Fruit fly (Drosophila melanogaster) whole organism, embryonic: ENCODE results near the gene CG7568.

Experiments used
- BEAF-32 ChIP-seq: fragments of 200-800 bp; sonication (Bioruptor generic); optimal IDR thresholded peaks from 3 replicates; lab custom pipeline; 2017; ENCODE audit warnings: missing biosample characterization, missing genetic modification characterization, mild to moderate bottlenecking, moderate library complexity, missing genetic modification reagents
- Bdp1 ChIP-seq: fragments of 200-800 bp; sonication (Bioruptor generic); optimal IDR thresholded peaks from 3 replicates; lab custom pipeline; 2016; ENCODE audit warnings: missing biosample characterization, missing genetic modification characterization
- BtbVII ChIP-seq: fragments of 200-800 bp; sonication (Bioruptor generic); optimal IDR thresholded peaks from 3 replicates; lab custom pipeline; 2017; ENCODE audit warnings: missing biosample characterization, mild to moderate bottlenecking, missing genetic modification characterization
- CG11085 ChIP-seq: fragments of 200-800 bp; sonication (Bioruptor generic); IDR thresholded peaks from 2 replicates; pipeline ENCODE4 v1.3.6; 2022; ENCODE audit warnings: missing biosample characterization, missing genetic modification characterization
- CG14860 ChIP-seq: fragments of 200-800 bp; sonication (Bioruptor generic); IDR thresholded peaks from 3 replicates; pipeline ENCODE4 v1.3.6; 2022; ENCODE audit warnings: missing biosample characterization, missing genetic modification characterization; ENCODE audit not compliant: partially characterized antibody
- CG16813 ChIP-seq: fragments of 200-800 bp; sonication (Bioruptor generic); IDR thresholded peaks from 3 replicates; pipeline ENCODE4 v1.3.6; 2022; ENCODE audit warnings: missing biosample characterization, missing genetic modification characterization; ENCODE audit not compliant: partially characterized antibody
- CG18476 ChIP-seq: fragments of 200-800 bp; sonication (Bioruptor generic); optimal IDR thresholded peaks from 2 replicates; lab custom pipeline; 2016; ENCODE audit warnings: missing biosample characterization, mild to moderate bottlenecking, missing genetic modification characterization
- CG18599 ChIP-seq: fragments of 200-800 bp; sonication (Bioruptor generic); optimal IDR thresholded peaks from 3 replicates; lab custom pipeline; 2017; ENCODE audit warnings: missing biosample characterization, missing genetic modification characterization, mild to moderate bottlenecking, moderate library complexity, missing genetic modification reagents
- CG6689 ChIP-seq: fragments of 200-800 bp; sonication (Bioruptor generic); IDR thresholded peaks from 2 replicates; pipeline ENCODE4 v1.3.6; 2022; ENCODE audit warnings: missing biosample characterization, missing genetic modification characterization
- CG7963 ChIP-seq: fragments of 200-800 bp; sonication (Bioruptor generic); IDR thresholded peaks from 3 replicates; pipeline ENCODE4 v1.3.6; 2022; ENCODE audit warnings: missing biosample characterization, missing genetic modification characterization; ENCODE audit not compliant: partially characterized antibody
- CG8290 ChIP-seq, 3 experiments: fragments of 200-800 bp; sonication (Bioruptor generic); optimal IDR thresholded peaks; 2 replicates each; lab custom pipeline; 2016 to 2019; ENCODE audit warnings: missing biosample characterization in 3 of 3, missing genetic modification characterization in 3 of 3, mild to moderate bottlenecking in 2 of 3, moderate library complexity in 1 of 3
- CG8388 ChIP-seq: fragments of 200-800 bp; sonication (Bioruptor generic); optimal IDR thresholded peaks from 2 replicates; lab custom pipeline; 2019; ENCODE audit warnings: missing biosample characterization, mild to moderate bottlenecking, missing genetic modification characterization, moderate library complexity
- CG8765 ChIP-seq: fragments of 200-800 bp; sonication (Bioruptor generic); IDR thresholded peaks from 2 replicates; pipeline ENCODE4 v1.3.6; 2022; ENCODE audit warnings: missing biosample characterization, missing genetic modification characterization
- CG9797 ChIP-seq: fragments of 200-800 bp; sonication (Bioruptor generic); optimal IDR thresholded peaks from 3 replicates; lab custom pipeline; 2018; ENCODE audit warnings: missing biosample characterization, mild to moderate bottlenecking, missing genetic modification characterization
- CkIIα-i1 ChIP-seq: fragments of 200-800 bp; sonication (Bioruptor generic); IDR thresholded peaks from 2 replicates; pipeline ENCODE4 v1.3.6; 2022; ENCODE audit warnings: missing biosample characterization, missing genetic modification characterization
- D ChIP-seq, 2 experiments: fragments of 200-800 bp in 1 of 2; fragments of >200 bp in 1 of 2; sonication (Bioruptor generic) in 1 of 2; optimal IDR thresholded peaks; 2 replicates in 1 of 2; 3 replicates in 1 of 2; lab custom pipeline; 2017; ENCODE audit warnings: mild to moderate bottlenecking in 1 of 2, missing biosample characterization in 1 of 2, missing genetic modification characterization in 1 of 2, missing genetic modification reagents in 1 of 2
- Dbx ChIP-seq: fragments of 200-800 bp; sonication (Bioruptor generic); IDR thresholded peaks from 3 replicates; pipeline ENCODE4 v1.3.6; 2022; ENCODE audit warnings: missing biosample characterization, missing genetic modification characterization
- Eip74EF ChIP-seq, 2 experiments: fragments of 200-800 bp in 1 of 2; fragments of >200 bp in 1 of 2; sonication (Bioruptor generic) in 1 of 2; optimal IDR thresholded peaks; 2 replicates each; lab custom pipeline; 2017 to 2019; ENCODE audit warnings: missing biosample characterization in 2 of 2, missing genetic modification characterization in 2 of 2, mild to moderate bottlenecking in 1 of 2, moderate library complexity in 1 of 2
- Fer1 ChIP-seq: fragments of 200-800 bp; sonication (Bioruptor generic); optimal IDR thresholded peaks from 2 replicates; lab custom pipeline; 2017; ENCODE audit warnings: missing biosample characterization, mild to moderate bottlenecking, missing genetic modification characterization
- GATAe ChIP-seq: fragments of 200-800 bp; sonication (Bioruptor generic); conservative IDR thresholded peaks from 2 replicates; pipeline ENCODE4 v1.3.6; 2022; ENCODE audit warnings: missing biosample characterization, missing genetic modification characterization
- HHEX ChIP-seq: fragments of 200-800 bp; sonication (Bioruptor generic); optimal IDR thresholded peaks from 3 replicates; lab custom pipeline; 2017; ENCODE audit warnings: missing biosample characterization, mild to moderate bottlenecking, missing genetic modification characterization, missing genetic modification reagents
- HLH4C ChIP-seq: fragments of 200-800 bp; sonication (Bioruptor generic); IDR thresholded peaks from 3 replicates; pipeline ENCODE4 v1.3.6; 2022; ENCODE audit warnings: missing biosample characterization, missing genetic modification characterization; ENCODE audit not compliant: partially characterized antibody
- Hey ChIP-seq: fragments of 200-800 bp; sonication (Bioruptor generic); optimal IDR thresholded peaks from 3 replicates; lab custom pipeline; 2018; ENCODE audit warnings: missing biosample characterization, mild to moderate bottlenecking, missing genetic modification characterization
- Hr51 ChIP-seq, 2 experiments: fragments of 200-800 bp; sonication (Bioruptor generic); optimal IDR thresholded peaks; 2 replicates in 1 of 2; 3 replicates in 1 of 2; lab custom pipeline; 2016 to 2018; ENCODE audit warnings: missing biosample characterization in 2 of 2, missing genetic modification characterization in 2 of 2, mild to moderate bottlenecking in 1 of 2, moderate library complexity in 1 of 2
- Stat92E ChIP-seq, 3 experiments: fragments of >200 bp in 2 of 3; fragments of 200-800 bp in 1 of 3; sonication (Bioruptor generic) in 1 of 3; optimal IDR thresholded peaks; 2 replicates each; lab custom pipeline; 2017 to 2019; ENCODE audit warnings: missing biosample characterization in 3 of 3, missing genetic modification characterization in 3 of 3, mild to moderate bottlenecking in 1 of 3, moderate library complexity in 1 of 3
- ap ChIP-seq: fragments of 200-800 bp; sonication (Bioruptor generic); IDR thresholded peaks from 2 replicates; pipeline ENCODE4 v1.3.6; 2022; ENCODE audit warnings: missing biosample characterization, missing genetic modification characterization
- chm ChIP-seq: fragments of 200-800 bp; sonication (Bioruptor generic); IDR thresholded peaks from 2 replicates; pipeline ENCODE4 v1.3.6; 2022; ENCODE audit warnings: missing biosample characterization, missing genetic modification characterization
- crol ChIP-seq: fragments of 200-800 bp; sonication (Bioruptor generic); IDR thresholded peaks from 2 replicates; pipeline ENCODE4 v1.3.6; 2022; ENCODE audit warnings: missing biosample characterization, missing genetic modification characterization
- cwo ChIP-seq: fragments of 200-800 bp; sonication (Bioruptor generic); optimal IDR thresholded peaks from 3 replicates; lab custom pipeline; 2017; ENCODE audit warnings: missing biosample characterization, missing genetic modification characterization, mild to moderate bottlenecking, moderate library complexity, missing genetic modification reagents
- emc ChIP-seq: fragments of 200-800 bp; sonication (Bioruptor generic); optimal IDR thresholded peaks from 2 replicates; lab custom pipeline; 2016; ENCODE audit warnings: missing biosample characterization, missing genetic modification characterization
- ems ChIP-seq: fragments of 200-800 bp; sonication (Bioruptor generic); optimal IDR thresholded peaks from 3 replicates; lab custom pipeline; 2016; ENCODE audit warnings: missing biosample characterization, missing genetic modification characterization
- esg ChIP-seq: fragments of 200-800 bp; sonication (Bioruptor generic); conservative IDR thresholded peaks from 2 replicates; pipeline ENCODE4 v1.3.6; 2022; ENCODE audit warnings: missing biosample characterization, missing genetic modification characterization
- exex ChIP-seq: fragments of 200-800 bp; sonication (Bioruptor generic); optimal IDR thresholded peaks from 4 replicates; lab custom pipeline; 2018; ENCODE audit warnings: missing biosample characterization, mild to moderate bottlenecking, missing genetic modification characterization, moderate library complexity
- eyg ChIP-seq: fragments of 200-800 bp; sonication (Bioruptor generic); optimal IDR thresholded peaks from 3 replicates; lab custom pipeline; 2016; ENCODE audit warnings: missing biosample characterization, missing genetic modification characterization
- fd3F ChIP-seq: fragments of 200-800 bp; sonication (Bioruptor generic); optimal IDR thresholded peaks from 2 replicates; lab custom pipeline; 2018; ENCODE audit warnings: missing biosample characterization, mild to moderate bottlenecking, missing genetic modification characterization, moderate library complexity
- grn ChIP-seq: fragments of 200-800 bp; sonication (Bioruptor generic); optimal IDR thresholded peaks from 3 replicates; lab custom pipeline; 2017; ENCODE audit warnings: missing biosample characterization, missing genetic modification characterization
- mirr ChIP-seq: fragments of 200-800 bp; sonication (Bioruptor generic); optimal IDR thresholded peaks from 3 replicates; lab custom pipeline; 2018; ENCODE audit warnings: missing biosample characterization, mild to moderate bottlenecking, missing genetic modification characterization
- odd ChIP-seq: fragments of 200-800 bp; sonication (Bioruptor generic); optimal IDR thresholded peaks from 2 replicates; lab custom pipeline; 2017; ENCODE audit warnings: missing biosample characterization, mild to moderate bottlenecking, missing genetic modification characterization
- org-1 ChIP-seq: fragments of 200-800 bp; sonication (Bioruptor generic); optimal IDR thresholded peaks from 2 replicates; lab custom pipeline; 2017; ENCODE audit warnings: missing biosample characterization, missing genetic modification characterization
- prd ChIP-seq, 3 experiments: fragments of >200 bp in 2 of 3; fragments of 200-800 bp in 1 of 3; sonication (Bioruptor generic) in 1 of 3; optimal IDR thresholded peaks in 2 of 3; IDR thresholded peaks in 1 of 3; 2 replicates in 2 of 3; 3 replicates in 1 of 3; pipeline versions ENCODE4 v1.3.6 to Lab custom; 2017 to 2022; ENCODE audit warnings: missing biosample characterization in 1 of 3, missing genetic modification characterization in 1 of 3
- slbo ChIP-seq: fragments of 200-800 bp; sonication (Bioruptor generic); IDR thresholded peaks from 2 replicates; pipeline ENCODE4 v1.3.6; 2022; ENCODE audit warnings: missing biosample characterization, missing genetic modification characterization
- slp2 ChIP-seq: fragments of 200-800 bp; sonication (Bioruptor generic); optimal IDR thresholded peaks from 2 replicates; lab custom pipeline; 2016; ENCODE audit warnings: missing biosample characterization, missing genetic modification characterization
- tap ChIP-seq: fragments of 200-800 bp; optimal IDR thresholded peaks from 3 replicates; lab custom pipeline; 2019; ENCODE audit warnings: missing biosample characterization, mild to moderate bottlenecking, missing genetic modification characterization, moderate library complexity
- trh ChIP-seq: fragments of 200-800 bp; sonication (Bioruptor generic); optimal IDR thresholded peaks from 2 replicates; lab custom pipeline; 2016; ENCODE audit warnings: missing biosample characterization, missing genetic modification characterization
- twi ChIP-seq: fragments of 200-800 bp; optimal IDR thresholded peaks from 2 replicates; lab custom pipeline; 2019; ENCODE audit warnings: missing biosample characterization, mild to moderate bottlenecking, missing genetic modification characterization, moderate library complexity

Gene CG7568

DNA sequence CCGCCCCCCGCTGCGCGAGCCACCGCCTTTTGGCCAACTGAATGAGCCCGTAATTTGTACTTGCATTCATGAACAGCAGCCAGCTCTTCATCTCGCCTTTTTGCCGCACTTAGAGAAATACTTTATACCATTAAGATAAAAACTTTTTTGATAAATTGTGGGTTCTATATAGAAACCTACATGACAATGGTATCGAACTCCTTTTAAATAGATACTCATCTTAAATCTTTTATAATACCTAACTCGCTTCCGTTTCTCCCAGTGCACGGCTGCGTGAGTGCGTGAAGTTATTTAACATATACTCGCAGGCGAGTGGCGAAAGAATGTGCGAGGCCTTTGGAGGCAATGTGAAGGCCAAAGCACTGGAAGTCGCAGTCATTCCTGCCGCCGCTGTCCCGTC is 25.2 kb upstream of the CG7568 start (continued):
- peak; percentile 10 for TF ChIP-seq fd3F

- TF ChIP-seq CG9797 (no peak), Eip74EF (GFP tag; optimal IDR thresholded peaks at IDR 0.05; lab: Kevin White, UChicago) (no peak), trh (no peak), CG8388 (GFP tag; lab: Kevin White, UChicago) (peak; percentile 81), prd (optimal IDR thresholded peaks at IDR 0.05; lab: Kevin White, UChicago) (no peak), prd (GFP tag; IDR thresholded peaks at IDR 0.05; lab: Robert Waterston, UW) (no peak), BtbVII (GFP tag; lab: Kevin White, UChicago) (peak; percentile 55), HLH4C (no peak), CG16813 (GFP tag; lab: Robert Waterston, UW) (no peak), crol (GFP tag; lab: Robert Waterston, UW) (peak; percentile 46), CG7963 (GFP tag; lab: Robert Waterston, UW) (no peak), slp2 (no peak), org-1 (GFP tag; lab: Kevin White, UChicago) (no peak), Stat92E (GFP tag; optimal IDR thresholded peaks at IDR 0.05; lab: Kevin White, UChicago) (no peak), exex (tag; lab: Kevin White, UChicago) (peak; percentile 89), Hr51 (GFP tag; optimal IDR thresholded peaks at IDR 0.05; lab: Kevin White, UChicago) (peak in 1 of 2 experiments; percentile 9), CG8290 (GFP tag; optimal IDR thresholded peaks at IDR 0.05; lab: Kevin White, UChicago) (no peak), CG8290 (tag; optimal IDR thresholded peaks at IDR 0.05; lab: Kevin White, UChicago) (peak in 1 of 2 experiments; percentile 22), Hey (tag; lab: Kevin White, UChicago) (peak; percentile 71), cwo (peak; percentile 56), emc (GFP tag; lab: Kevin White, UChicago) (no peak), D (optimal IDR thresholded peaks at IDR 0.05; lab: Kevin White, UChicago) (no peak), D (GFP tag; optimal IDR thresholded peaks at IDR 0.05; lab: Kevin White, UChicago) (no peak), esg (no peak), CG18476 (GFP tag; lab: Kevin White, UChicago) (no peak), Fer1 (GFP tag; lab: Kevin White, UChicago) (peak; percentile 50), ap (GFP tag; lab: Robert Waterston, UW) (no peak), BEAF-32 (GFP tag; lab: Kevin White, UChicago) (no peak), odd (GFP tag; lab: Kevin White, UChicago) (peak; percentile 17), CG14860 (GFP tag; lab: Robert Waterston, UW) (no peak), ems (GFP tag; lab: Kevin White, UChicago) (no peak), CG18599 (GFP tag; lab: Kevin White, UChicago) (peak; percentile 17), CkIIα-i1 (no peak), grn (GFP tag; lab: Kevin White, UChicago) (peak; percentile 85), slbo (peak; percentile 26; the same call in 1 of the 2 replicates), Bdp1 (no peak), mirr (peak; percentile 97), GATAe (GFP tag; lab: Robert Waterston, UW) (peak; percentile 87), tap (tag; lab: Kevin White, UChicago) (no peak), CG8765 (GFP tag; lab: Robert Waterston, UW) (no peak), CG11085 (GFP tag; lab: Robert Waterston, UW) (no peak), twi (tag; lab: Kevin White, UChicago) (peak; percentile 34), eyg (GFP tag; lab: Kevin White, UChicago) (no peak), HHEX (GFP tag; lab: Kevin White, UChicago) (peak; percentile 16), CG6689 (no peak), Dbx (0 out of 3 replicates have a peak, but pooled peaks have one; percentile 20), chm (no peak)
Measured at dm6 chr3R:29620712-29621479, 20.2 kb upstream of the CG7568 start.
